Worm (Caenorhabditis elegans): Measurements from ENCODE around the gene pho-13.

DNA sequence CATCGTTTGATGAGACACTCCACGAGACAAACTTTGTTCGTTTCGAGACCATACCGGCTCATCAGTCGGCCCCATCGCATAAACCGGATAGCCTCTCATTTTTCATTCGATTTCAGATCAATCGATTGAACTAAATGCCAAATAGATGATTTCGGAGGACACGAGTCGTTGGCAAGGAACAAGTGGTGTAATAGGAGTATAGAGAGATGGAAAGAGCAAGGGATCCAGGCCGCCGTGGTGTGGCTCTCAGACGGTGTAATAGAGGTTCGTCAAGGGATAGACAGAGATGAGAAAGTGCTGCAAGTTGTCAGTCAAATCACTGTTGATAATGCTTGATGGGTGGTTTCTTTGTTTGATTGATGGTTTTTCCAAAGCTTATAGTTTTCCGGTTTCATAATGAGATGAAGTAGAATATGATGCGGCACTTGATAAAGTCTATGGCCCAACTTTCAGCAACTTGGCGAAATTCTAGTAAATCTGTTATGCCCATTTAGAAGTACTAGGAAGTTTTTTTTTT, 23.3 kb downstream of the pho-13 start, which contains the start of gene sgn-1:
- TF ChIP-seq flt-1 (GFP tag; IDR thresholded peaks at IDR 0.05) (no peak), tra-4 (tag; optimal IDR thresholded peaks at IDR 0.05) (no peak), ama-1 (optimal IDR thresholded peaks at IDR 0.05) (no peak), B0310.2 (tag; optimal IDR thresholded peaks at IDR 0.05) (no peak), tbx-37 (GFP tag; conservative IDR thresholded peaks at IDR 0.05) (no peak)

All from whole organism, early embryonic.